Worm (Caenorhabditis elegans) whole organism, L1 larva: ENCODE results near the gene Y45F3A.4.

Experiments
- C04F5.9 ChIP-seq: sonication (generic microtip); optimal IDR thresholded peaks from 2 replicates; lab custom pipeline; 2016; ENCODE audit warnings: missing genetic modification characterization, missing compliant biosample characterization
- C34B4.2 ChIP-seq: sonication (generic microtip); optimal IDR thresholded peaks from 2 replicates; lab custom pipeline; 2017; ENCODE audit warnings: mild to moderate bottlenecking, missing genetic modification characterization, missing compliant biosample characterization
- F16B12.6 ChIP-seq: fragments of 150-350 bp; optimal IDR thresholded peaks from 2 replicates; lab custom pipeline; 2014; ENCODE audit warnings: missing biosample characterization, missing genetic modification characterization
- Y116A8C.19 ChIP-seq: sonication (generic microtip); optimal IDR thresholded peaks from 2 replicates; lab custom pipeline; 2016; ENCODE audit warnings: missing compliant biosample characterization, missing genetic modification characterization, borderline replicate concordance
- aha-1 ChIP-seq: fragments of 150-350 bp; optimal IDR thresholded peaks from 2 replicates; lab custom pipeline; 2014; ENCODE audit warnings: missing biosample characterization, missing genetic modification characterization
- blmp-1 ChIP-seq: fragments of 150-350 bp; optimal IDR thresholded peaks from 2 replicates; lab custom pipeline; 2014; ENCODE audit warnings: missing biosample characterization, missing genetic modification characterization
- ceh-63 ChIP-seq: fragments of 200-800 bp; sonication (Bioruptor generic); optimal IDR thresholded peaks from 2 replicates; lab custom pipeline; 2018; ENCODE audit warnings: mild to moderate bottlenecking, missing genetic modification characterization, missing compliant biosample characterization
- ceh-8 ChIP-seq: fragments of 200-800 bp; sonication (Bioruptor generic); optimal IDR thresholded peaks from 2 replicates; lab custom pipeline; 2018; ENCODE audit warnings: mild to moderate bottlenecking, missing genetic modification characterization, moderate library complexity, missing compliant biosample characterization
- ceh-82 ChIP-seq, 3 experiments: fragments of 150-350 bp in 1 of 3; sonication (generic microtip) in 2 of 3; optimal IDR thresholded peaks; 2 replicates each; lab custom pipeline; 2014 to 2017; ENCODE audit warnings: missing biosample characterization in 3 of 3, missing genetic modification characterization in 3 of 3
- ceh-88 ChIP-seq: fragments of 200-800 bp; sonication (Bioruptor generic); IDR thresholded peaks from 2 replicates; pipeline ENCODE4 v1.3.6; 2022; ENCODE audit warnings: missing genetic modification characterization, missing compliant biosample characterization
- ceh-90 ChIP-seq: sonication (generic microtip); optimal IDR thresholded peaks from 2 replicates; lab custom pipeline; 2016; ENCODE audit warnings: missing genetic modification characterization, missing compliant biosample characterization
- dpl-1 ChIP-seq, 3 experiments: fragments of 150-350 bp in 2 of 3; sonication (generic microtip) in 1 of 3; optimal IDR thresholded peaks; 2 replicates each; lab custom pipeline; 2014 to 2017; ENCODE audit warnings: missing biosample characterization in 3 of 3, missing genetic modification characterization in 3 of 3, missing genetic modification reagents in 3 of 3
- efl-3 ChIP-seq: fragments of 200-800 bp; sonication (Bioruptor generic); optimal IDR thresholded peaks from 2 replicates; lab custom pipeline; 2018; ENCODE audit warnings: mild to moderate bottlenecking, missing genetic modification characterization, missing compliant biosample characterization
- egl-27 ChIP-seq, 2 experiments: fragments of 150-350 bp in 1 of 2; sonication (generic microtip); optimal IDR thresholded peaks; 3 replicates each; lab custom pipeline; 2017 to 2018; ENCODE audit warnings: missing biosample characterization in 2 of 2, missing genetic modification characterization in 2 of 2, missing genetic modification reagents in 2 of 2
- elt-2 ChIP-seq: sonication (generic microtip); optimal IDR thresholded peaks from 2 replicates; lab custom pipeline; 2016; ENCODE audit warnings: missing genetic modification characterization, mild to moderate bottlenecking, inconsistent platforms, missing compliant biosample characterization, missing genetic modification reagents
- elt-3 ChIP-seq, 6 experiments: fragments of 150-350 bp in 1 of 6; sonication (generic microtip); optimal IDR thresholded peaks; 2 replicates each; lab custom pipeline; 2017 to 2018; ENCODE audit warnings: missing biosample characterization in 6 of 6, missing genetic modification characterization in 6 of 6, inconsistent platforms in 1 of 6
- ets-5 ChIP-seq: fragments of 200-800 bp; sonication (Bioruptor generic); IDR thresholded peaks from 2 replicates; pipeline ENCODE4 v1.3.6; 2022; ENCODE audit warnings: missing genetic modification characterization, missing compliant biosample characterization
- fkh-4 ChIP-seq: sonication (generic microtip); optimal IDR thresholded peaks from 2 replicates; lab custom pipeline; 2016; ENCODE audit warnings: missing compliant biosample characterization, missing genetic modification characterization, borderline replicate concordance
- grh-1 ChIP-seq: fragments of 200-800 bp; sonication (Bioruptor generic); IDR thresholded peaks from 2 replicates; pipeline ENCODE4 v1.3.6; 2022; ENCODE audit warnings: missing genetic modification reagents, missing genetic modification characterization, missing compliant biosample characterization
- hlh-17 ChIP-seq: fragments of 200-800 bp; sonication (Bioruptor generic); optimal IDR thresholded peaks from 2 replicates; lab custom pipeline; 2018; ENCODE audit warnings: missing genetic modification characterization, mild to moderate bottlenecking, missing compliant biosample characterization, moderate library complexity, borderline replicate concordance
- hpl-2 ChIP-seq: fragments of 150-350 bp; optimal IDR thresholded peaks from 2 replicates; lab custom pipeline; 2014; ENCODE audit warnings: missing biosample characterization, missing genetic modification reagents, missing genetic modification characterization
- lin-13 ChIP-seq: fragments of 150-350 bp; optimal IDR thresholded peaks from 2 replicates; lab custom pipeline; 2014; ENCODE audit warnings: missing biosample characterization, missing genetic modification reagents, missing genetic modification characterization
- lin-14 ChIP-seq: fragments of 200-800 bp; sonication (Bioruptor generic); optimal IDR thresholded peaks from 2 replicates; lab custom pipeline; 2018; ENCODE audit warnings: mild to moderate bottlenecking, missing genetic modification characterization, moderate library complexity, missing compliant biosample characterization
- lin-15B ChIP-seq: fragments of 150-350 bp; sonication (generic microtip); optimal IDR thresholded peaks from 3 replicates; lab custom pipeline; 2014; ENCODE audit warnings: missing biosample characterization, missing genetic modification characterization
- lir-3 ChIP-seq: sonication (generic microtip); optimal IDR thresholded peaks from 2 replicates; lab custom pipeline; 2016; ENCODE audit warnings: mild to moderate bottlenecking, missing genetic modification characterization, moderate library complexity, missing compliant biosample characterization; ENCODE audit not compliant: poor library complexity
- lsy-2 ChIP-seq, 2 experiments: fragments of 150-350 bp; optimal IDR thresholded peaks; 2 replicates each; lab custom pipeline; 2014; ENCODE audit warnings: missing biosample characterization in 2 of 2, missing genetic modification characterization in 2 of 2
- mab-9 ChIP-seq: fragments of 200-800 bp; sonication (Bioruptor generic); IDR thresholded peaks from 2 replicates; pipeline ENCODE4 v1.3.6; 2022; ENCODE audit warnings: missing genetic modification reagents, missing genetic modification characterization, missing compliant biosample characterization
- mdl-1 ChIP-seq, 2 experiments: fragments of 150-350 bp; optimal IDR thresholded peaks; 2 replicates each; lab custom pipeline; 2014 to 2017; ENCODE audit warnings: missing biosample characterization in 2 of 2, missing genetic modification characterization in 2 of 2, inconsistent platforms in 1 of 2
- mef-2 ChIP-seq: fragments of 150-350 bp; optimal IDR thresholded peaks from 2 replicates; lab custom pipeline; 2014; ENCODE audit warnings: missing biosample characterization, missing genetic modification characterization
- mep-1 ChIP-seq: fragments of 150-350 bp; optimal IDR thresholded peaks from 2 replicates; lab custom pipeline; 2014; ENCODE audit warnings: missing biosample characterization, missing genetic modification characterization
- nhr-11 ChIP-seq: fragments of 150-350 bp; optimal IDR thresholded peaks from 2 replicates; lab custom pipeline; 2014; ENCODE audit warnings: missing biosample characterization, missing genetic modification characterization
- nhr-12 ChIP-seq: sonication (generic microtip); optimal IDR thresholded peaks from 2 replicates; lab custom pipeline; 2017; ENCODE audit warnings: missing biosample characterization, missing genetic modification characterization
- nhr-237 ChIP-seq: fragments of 150-350 bp; optimal IDR thresholded peaks from 2 replicates; lab custom pipeline; 2014; ENCODE audit warnings: missing biosample characterization, missing genetic modification characterization
- nhr-28 ChIP-seq: fragments of 150-350 bp; optimal IDR thresholded peaks from 2 replicates; lab custom pipeline; 2014; ENCODE audit warnings: missing biosample characterization, missing genetic modification characterization
- nhr-71 ChIP-seq: sonication (generic microtip); optimal IDR thresholded peaks from 2 replicates; lab custom pipeline; 2016; ENCODE audit warnings: mild to moderate bottlenecking, missing genetic modification characterization, moderate library complexity, missing compliant biosample characterization
- nhr-76 ChIP-seq: sonication (generic microtip); optimal IDR thresholded peaks from 2 replicates; lab custom pipeline; 2017; ENCODE audit warnings: missing biosample characterization, missing genetic modification characterization
- nhr-77 ChIP-seq: fragments of 150-350 bp; optimal IDR thresholded peaks from 2 replicates; lab custom pipeline; 2014; ENCODE audit warnings: missing biosample characterization, missing genetic modification characterization
- nhr-84 ChIP-seq: sonication (generic microtip); optimal IDR thresholded peaks from 2 replicates; lab custom pipeline; 2017; ENCODE audit warnings: missing biosample characterization, missing genetic modification characterization
- nhr-85 ChIP-seq: sonication (generic microtip); peaks from one replicate; lab custom pipeline; 2016; ENCODE audit warnings: missing genetic modification characterization, inconsistent platforms, missing compliant biosample characterization
- nhr-90 ChIP-seq: sonication (generic microtip); optimal IDR thresholded peaks from 2 replicates; lab custom pipeline; 2016; ENCODE audit warnings: mild to moderate bottlenecking, missing genetic modification characterization, missing compliant biosample characterization; ENCODE audit not compliant: poor library complexity
- pag-3 ChIP-seq: sonication (generic microtip); optimal IDR thresholded peaks from 2 replicates; lab custom pipeline; 2017; ENCODE audit warnings: missing genetic modification characterization, mild to moderate bottlenecking, missing compliant biosample characterization, antibody characterized with exemption, borderline replicate concordance; ENCODE audit not compliant: insufficient read depth
- pqm-1 ChIP-seq: sonication (generic microtip); optimal IDR thresholded peaks from 3 replicates; lab custom pipeline; 2017; ENCODE audit warnings: missing biosample characterization, missing genetic modification characterization
- rnt-1 ChIP-seq: sonication (generic microtip); optimal IDR thresholded peaks from 2 replicates; lab custom pipeline; 2016; ENCODE audit warnings: mild to moderate bottlenecking, missing genetic modification characterization, moderate library complexity, missing compliant biosample characterization
- skn-1 ChIP-seq: fragments of 150-350 bp; optimal IDR thresholded peaks from 2 replicates; lab custom pipeline; 2014; ENCODE audit warnings: missing biosample characterization, missing genetic modification characterization
- snpc-4 ChIP-seq: fragments of 150-350 bp; optimal IDR thresholded peaks from 2 replicates; lab custom pipeline; 2014; ENCODE audit warnings: missing biosample characterization, missing genetic modification characterization
- sox-4 ChIP-seq: sonication (generic microtip); optimal IDR thresholded peaks from 2 replicates; lab custom pipeline; 2016; ENCODE audit warnings: missing genetic modification characterization, missing compliant biosample characterization
- sptf-1 ChIP-seq: fragments of 150-350 bp; optimal IDR thresholded peaks from 2 replicates; lab custom pipeline; 2014; ENCODE audit warnings: missing biosample characterization, missing genetic modification characterization
- tbx-2 ChIP-seq: sonication (generic microtip); optimal IDR thresholded peaks from 2 replicates; lab custom pipeline; 2016; ENCODE audit warnings: missing genetic modification characterization, missing compliant biosample characterization
- tlp-1 ChIP-seq: fragments of 150-350 bp; optimal IDR thresholded peaks from 2 replicates; lab custom pipeline; 2014; ENCODE audit warnings: missing biosample characterization, missing genetic modification characterization
- unc-30 ChIP-seq: sonication (generic microtip); optimal IDR thresholded peaks from 2 replicates; lab custom pipeline; 2017; ENCODE audit warnings: missing biosample characterization, missing genetic modification characterization
- unc-98 ChIP-seq: fragments of 200-800 bp; sonication (Bioruptor generic); IDR thresholded peaks from 2 replicates; pipeline ENCODE4 v1.3.6; 2022; ENCODE audit warnings: missing genetic modification characterization, missing compliant biosample characterization
- xbp-1 ChIP-seq: sonication (generic microtip); optimal IDR thresholded peaks from 2 replicates; lab custom pipeline; 2016; ENCODE audit warnings: missing genetic modification characterization, missing compliant biosample characterization
- zag-1 ChIP-seq: fragments of 150-350 bp; optimal IDR thresholded peaks from 2 replicates; lab custom pipeline; 2014; ENCODE audit warnings: missing biosample characterization, missing genetic modification characterization
- ztf-4 ChIP-seq: fragments of 150-350 bp; optimal IDR thresholded peaks from 2 replicates; lab custom pipeline; 2014; ENCODE audit warnings: missing biosample characterization, missing genetic modification characterization

Gene Y45F3A.4

ce11 chrIII:10534191-10534590, 41.0 kb downstream of the Y45F3A.4 start (continued):
- no peak for TF ChIP-seq fkh-4 (tag; lab: Kevin White, UChicago)
- peak; percentile 14 for TF ChIP-seq ztf-4 (tag; lab: Kevin White, UChicago)
- no peak for TF ChIP-seq nhr-76 (tag; lab: Kevin White, UChicago)
- no peak for TF ChIP-seq pag-3
- TF ChIP-seq sptf-1 (tag; lab: Kevin White, UChicago): no peak
- no peak for TF ChIP-seq unc-30 (tag; lab: Kevin White, UChicago)
- TF ChIP-seq Y116A8C.19 (tag; lab: Kevin White, UChicago): no peak
- no peak for TF ChIP-seq rnt-1 (tag; lab: Kevin White, UChicago)
- no peak for TF ChIP-seq tbx-2 (tag; lab: Kevin White, UChicago)
- peak; percentile 23 for TF ChIP-seq nhr-90 (tag; lab: Kevin White, UChicago)
- no peak for TF ChIP-seq xbp-1 (tag; lab: Kevin White, UChicago)
- TF ChIP-seq elt-2 (tag; lab: Kevin White, UChicago): peak; percentile 80
- no peak for TF ChIP-seq ceh-88 (GFP tag; lab: Robert Waterston, UW)
- TF ChIP-seq ceh-8: no peak
- TF ChIP-seq nhr-237 (tag; lab: Kevin White, UChicago): no peak
- TF ChIP-seq C04F5.9: no peak
- no peak for TF ChIP-seq sox-4 (tag; lab: Kevin White, UChicago)
- TF ChIP-seq nhr-12 (tag; lab: Kevin White, UChicago): no peak
- peak; percentile 88 for TF ChIP-seq nhr-85
- TF ChIP-seq skn-1: no peak
- TF ChIP-seq elt-3 (tag; optimal IDR thresholded peaks at IDR 0.05; lab: Kevin White, UChicago): peak in 5 of 6 experiments; percentile 14 to 69 (median 63)
- TF ChIP-seq blmp-1 (tag; lab: Kevin White, UChicago): peak; percentile 33
- TF ChIP-seq nhr-11: no peak
- no peak for TF ChIP-seq zag-1 (tag; lab: Kevin White, UChicago)
- TF ChIP-seq mep-1 (tag; lab: Kevin White, UChicago): no peak
- no peak for TF ChIP-seq ceh-90 (tag; lab: Kevin White, UChicago)
- no peak for TF ChIP-seq lin-15B (tag; lab: Kevin White, UChicago)
- no peak for TF ChIP-seq ets-5 (GFP tag; lab: Robert Waterston, UW)
- no peak for TF ChIP-seq C34B4.2 (tag; lab: Kevin White, UChicago)
- TF ChIP-seq grh-1 (GFP tag; lab: Robert Waterston, UW): 0 out of 2 replicates have a peak, but pooled peaks have one; percentile 50
- TF ChIP-seq lin-13: no peak
- no peak for TF ChIP-seq F16B12.6
- peak; percentile 29 to 90 for TF ChIP-seq mdl-1 (tag; optimal IDR thresholded peaks at IDR 0.05; lab: Kevin White, UChicago)
- no peak for TF ChIP-seq dpl-1 (GFP tag; optimal IDR thresholded peaks at IDR 0.05; lab: Kevin White, UChicago)
- no peak for TF ChIP-seq aha-1 (tag; lab: Kevin White, UChicago)
- TF ChIP-seq egl-27 (tag; optimal IDR thresholded peaks at IDR 0.05; lab: Kevin White, UChicago): no peak
- TF ChIP-seq lir-3 (tag; lab: Kevin White, UChicago): no peak
- no peak for TF ChIP-seq efl-3 (GFP tag; lab: Kevin White, UChicago)
- TF ChIP-seq hlh-17 (GFP tag; lab: Kevin White, UChicago): no peak
- no peak for TF ChIP-seq mef-2 (tag; lab: Kevin White, UChicago)
- TF ChIP-seq tlp-1 (tag; lab: Kevin White, UChicago): no peak
- TF ChIP-seq ceh-63 (GFP tag; lab: Kevin White, UChicago): no peak
- no peak for TF ChIP-seq snpc-4 (tag; lab: Kevin White, UChicago)
- peak; percentile 70 for TF ChIP-seq lin-14 (GFP tag; lab: Kevin White, UChicago)
- TF ChIP-seq nhr-77 (tag; lab: Kevin White, UChicago): no peak
- no peak for TF ChIP-seq lsy-2 (tag; optimal IDR thresholded peaks at IDR 0.05; lab: Kevin White, UChicago)
- TF ChIP-seq nhr-84 (tag; lab: Kevin White, UChicago): no peak
- TF ChIP-seq nhr-28: no peak
- peak; percentile 58 for TF ChIP-seq nhr-71 (tag; lab: Kevin White, UChicago)
- TF ChIP-seq unc-98 (GFP tag; lab: Robert Waterston, UW): no peak
- no peak for TF ChIP-seq ceh-82 (tag; optimal IDR thresholded peaks at IDR 0.05; lab: Kevin White, UChicago)
- TF ChIP-seq pqm-1 (tag; lab: Kevin White, UChicago): no peak
- no peak for TF ChIP-seq hpl-2 (GFP tag; lab: Kevin White, UChicago)
- TF ChIP-seq mab-9: no peak
